Fruit fly (Drosophila melanogaster) whole organism, embryonic: ENCODE results near the gene wam.

Experiments used
- Abd-B ChIP-seq: fragments of 200-800 bp; sonication (Bioruptor generic); optimal IDR thresholded peaks from 2 replicates; lab custom pipeline; 2018; ENCODE audit warnings: missing biosample characterization, mild to moderate bottlenecking, missing genetic modification characterization, moderate library complexity
- B-H1 ChIP-seq: fragments of 200-800 bp; sonication (Bioruptor generic); IDR thresholded peaks from 3 replicates; pipeline ENCODE4 v1.3.6; 2022; ENCODE audit warnings: missing biosample characterization, missing genetic modification characterization
- Bteb2 ChIP-seq: fragments of 200-800 bp; sonication (Bioruptor generic); optimal IDR thresholded peaks from 2 replicates; lab custom pipeline; 2016; ENCODE audit warnings: missing biosample characterization, missing genetic modification characterization
- CG10654 ChIP-seq: fragments of 200-800 bp; sonication (Bioruptor generic); optimal IDR thresholded peaks from 2 replicates; lab custom pipeline; 2016; ENCODE audit warnings: missing biosample characterization, missing genetic modification characterization
- CG11247 ChIP-seq: fragments of 200-800 bp; sonication (Bioruptor generic); IDR thresholded peaks from 2 replicates; pipeline ENCODE4 v1.3.6; 2022; ENCODE audit warnings: missing biosample characterization, missing genetic modification characterization
- CG12659 ChIP-seq: fragments of 200-800 bp; sonication (Bioruptor generic); optimal IDR thresholded peaks from 3 replicates; lab custom pipeline; 2017; ENCODE audit warnings: mild to moderate bottlenecking, missing biosample characterization, missing genetic modification reagents, missing genetic modification characterization
- CG15479 ChIP-seq: fragments of 200-800 bp; sonication (Bioruptor generic); optimal IDR thresholded peaks from 3 replicates; lab custom pipeline; 2019; ENCODE audit warnings: missing biosample characterization, mild to moderate bottlenecking, missing genetic modification characterization, moderate library complexity
- CG15696 ChIP-seq: fragments of 200-800 bp; sonication (Bioruptor generic); optimal IDR thresholded peaks from 2 replicates; lab custom pipeline; 2019; ENCODE audit warnings: missing biosample characterization, mild to moderate bottlenecking, missing genetic modification characterization, moderate library complexity
- CG1602 ChIP-seq: fragments of 200-800 bp; sonication (Bioruptor generic); optimal IDR thresholded peaks from 3 replicates; lab custom pipeline; 2016; ENCODE audit warnings: missing biosample characterization, missing genetic modification characterization
- CG16863 ChIP-seq: fragments of 200-800 bp; sonication (Bioruptor generic); optimal IDR thresholded peaks from 3 replicates; lab custom pipeline; 2016; ENCODE audit warnings: missing biosample characterization, missing genetic modification characterization
- CG2129 ChIP-seq: fragments of 200-800 bp; sonication (Bioruptor generic); IDR thresholded peaks from 2 replicates; pipeline ENCODE4 v1.3.6; 2022; ENCODE audit warnings: missing biosample characterization, missing genetic modification characterization; ENCODE audit not compliant: partially characterized antibody
- CG2712 ChIP-seq: fragments of 200-800 bp; optimal IDR thresholded peaks from 3 replicates; lab custom pipeline; 2019; ENCODE audit warnings: missing biosample characterization, mild to moderate bottlenecking, missing genetic modification characterization, moderate library complexity
- CG31365 ChIP-seq: fragments of 200-800 bp; sonication (Bioruptor generic); optimal IDR thresholded peaks from 2 replicates; lab custom pipeline; 2018; ENCODE audit warnings: missing biosample characterization, mild to moderate bottlenecking, missing genetic modification characterization
- CG4328 ChIP-seq: fragments of 200-800 bp; sonication (Bioruptor generic); optimal IDR thresholded peaks from 3 replicates; lab custom pipeline; 2017; ENCODE audit warnings: missing biosample characterization, missing genetic modification reagents, missing genetic modification characterization
- CG4404 ChIP-seq: fragments of 200-800 bp; sonication (Bioruptor generic); IDR thresholded peaks from 2 replicates; pipeline ENCODE4 v1.3.6; 2022; ENCODE audit warnings: missing biosample characterization, missing genetic modification characterization
- CG6689 ChIP-seq: fragments of 200-800 bp; sonication (Bioruptor generic); IDR thresholded peaks from 2 replicates; pipeline ENCODE4 v1.3.6; 2022; ENCODE audit warnings: missing biosample characterization, missing genetic modification characterization
- CG8281 ChIP-seq: fragments of 200-800 bp; sonication (Bioruptor generic); optimal IDR thresholded peaks from 2 replicates; lab custom pipeline; 2018; ENCODE audit warnings: missing biosample characterization, mild to moderate bottlenecking, missing genetic modification characterization, moderate library complexity
- CG8478 ChIP-seq: fragments of >200 bp; optimal IDR thresholded peaks from 2 replicates; lab custom pipeline; 2018
- CG9609 ChIP-seq: fragments of 200-800 bp; sonication (Bioruptor generic); optimal IDR thresholded peaks from 3 replicates; lab custom pipeline; 2016; ENCODE audit warnings: missing biosample characterization, missing genetic modification characterization
- CG9727 ChIP-seq: fragments of 200-800 bp; sonication (Bioruptor generic); optimal IDR thresholded peaks from 3 replicates; lab custom pipeline; 2017; ENCODE audit warnings: missing biosample characterization, mild to moderate bottlenecking, missing genetic modification characterization
- CHES-1-like ChIP-seq: fragments of 200-800 bp; sonication (Bioruptor generic); optimal IDR thresholded peaks from 2 replicates; lab custom pipeline; 2016; ENCODE audit warnings: missing biosample characterization, missing genetic modification characterization
- Dll ChIP-seq: fragments of 200-800 bp; sonication (Bioruptor generic); IDR thresholded peaks from 4 replicates; pipeline ENCODE4 v1.3.6; 2022; ENCODE audit warnings: missing biosample characterization, missing genetic modification characterization; ENCODE audit not compliant: partially characterized antibody
- HLH3B ChIP-seq: fragments of 200-800 bp; sonication (Bioruptor generic); IDR thresholded peaks from 2 replicates; pipeline ENCODE4 v1.3.6; 2022; ENCODE audit warnings: missing biosample characterization, missing genetic modification characterization
- HLH54F ChIP-seq: fragments of 200-800 bp; sonication (Bioruptor generic); optimal IDR thresholded peaks from 3 replicates; lab custom pipeline; 2016; ENCODE audit warnings: missing biosample characterization, missing genetic modification characterization
- HmgD ChIP-seq: fragments of 200-800 bp; sonication (Bioruptor generic); optimal IDR thresholded peaks from 3 replicates; lab custom pipeline; 2016; ENCODE audit warnings: missing biosample characterization, missing genetic modification characterization
- Hmr ChIP-seq: fragments of 200-800 bp; sonication (Bioruptor generic); optimal IDR thresholded peaks from 3 replicates; lab custom pipeline; 2017; ENCODE audit warnings: mild to moderate bottlenecking, missing biosample characterization, missing genetic modification reagents, missing genetic modification characterization
- Kr ChIP-seq: fragments of 200-800 bp; sonication (Bioruptor generic); optimal IDR thresholded peaks from 2 replicates; lab custom pipeline; 2017; ENCODE audit warnings: missing biosample characterization, mild to moderate bottlenecking, missing genetic modification characterization
- Lhr ChIP-seq: fragments of 200-800 bp; sonication (Bioruptor generic); optimal IDR thresholded peaks from 3 replicates; lab custom pipeline; 2017; ENCODE audit warnings: mild to moderate bottlenecking, missing biosample characterization, missing genetic modification reagents, missing genetic modification characterization
- Med ChIP-seq: fragments of 200-800 bp; sonication (Bioruptor generic); peaks from one replicate; lab custom pipeline; 2016; ENCODE audit warnings: missing biosample characterization, missing genetic modification characterization, mild to moderate bottlenecking, inconsistent platforms, moderate library complexity
- Nf-YA ChIP-seq: fragments of 200-800 bp; sonication (Bioruptor generic); IDR thresholded peaks from 2 replicates; pipeline ENCODE4 v1.3.6; 2022; ENCODE audit warnings: missing biosample characterization, missing genetic modification characterization
- NfI ChIP-seq: fragments of 200-800 bp; sonication (Bioruptor generic); optimal IDR thresholded peaks from 3 replicates; lab custom pipeline; 2018; ENCODE audit warnings: missing biosample characterization, mild to moderate bottlenecking, missing genetic modification characterization, moderate library complexity
- Rfx ChIP-seq: fragments of 200-800 bp; sonication (Bioruptor generic); IDR thresholded peaks from 2 replicates; pipeline ENCODE4 v1.3.6; 2022; ENCODE audit warnings: missing biosample characterization, missing genetic modification characterization
- Side ChIP-seq: fragments of 200-800 bp; sonication (Bioruptor generic); optimal IDR thresholded peaks from 2 replicates; lab custom pipeline; 2016; ENCODE audit warnings: missing biosample characterization, missing genetic modification characterization
- abd-A ChIP-seq: fragments of 200-800 bp; sonication (Bioruptor generic); optimal IDR thresholded peaks from 3 replicates; lab custom pipeline; 2019; ENCODE audit warnings: missing biosample characterization, mild to moderate bottlenecking, missing genetic modification characterization, moderate library complexity
- br ChIP-seq: fragments of >200 bp; optimal IDR thresholded peaks from 2 replicates; lab custom pipeline; 2017
- caup ChIP-seq: fragments of 200-800 bp; sonication (Bioruptor generic); optimal IDR thresholded peaks from 3 replicates; lab custom pipeline; 2017; ENCODE audit warnings: missing biosample characterization, mild to moderate bottlenecking, missing genetic modification characterization, moderate library complexity; ENCODE audit not compliant: severe bottlenecking
- crp ChIP-seq, 2 experiments: fragments of 200-800 bp; sonication (Bioruptor generic); optimal IDR thresholded peaks; 2 replicates in 1 of 2; 3 replicates in 1 of 2; lab custom pipeline; 2017; ENCODE audit warnings: missing biosample characterization in 2 of 2, missing genetic modification characterization in 2 of 2, mild to moderate bottlenecking in 1 of 2, moderate library complexity in 1 of 2
- disco-r ChIP-seq: fragments of 200-800 bp; sonication (Bioruptor generic); optimal IDR thresholded peaks from 2 replicates; lab custom pipeline; 2016; ENCODE audit warnings: missing biosample characterization, missing genetic modification characterization
- ewg ChIP-seq: fragments of 200-800 bp; sonication (Bioruptor generic); optimal IDR thresholded peaks from 3 replicates; lab custom pipeline; 2017; ENCODE audit warnings: mild to moderate bottlenecking, missing biosample characterization, missing genetic modification reagents, missing genetic modification characterization
- exex ChIP-seq: fragments of 200-800 bp; sonication (Bioruptor generic); optimal IDR thresholded peaks from 4 replicates; lab custom pipeline; 2018; ENCODE audit warnings: missing biosample characterization, mild to moderate bottlenecking, missing genetic modification characterization, moderate library complexity
- kay ChIP-seq: fragments of 200-800 bp; sonication (Bioruptor generic); optimal IDR thresholded peaks from 2 replicates; lab custom pipeline; 2016; ENCODE audit warnings: missing biosample characterization, missing genetic modification characterization
- odd ChIP-seq: fragments of 200-800 bp; sonication (Bioruptor generic); optimal IDR thresholded peaks from 2 replicates; lab custom pipeline; 2017; ENCODE audit warnings: missing biosample characterization, mild to moderate bottlenecking, missing genetic modification characterization
- pnt ChIP-seq: fragments of 200-800 bp; sonication (Bioruptor generic); optimal IDR thresholded peaks from 3 replicates; lab custom pipeline; 2016; ENCODE audit warnings: missing biosample characterization, missing genetic modification characterization
- sc ChIP-seq, 3 experiments: fragments of >200 bp in 2 of 3; fragments of 200-800 bp in 1 of 3; sonication (Bioruptor generic) in 1 of 3; optimal IDR thresholded peaks; 2 replicates in 2 of 3; 3 replicates in 1 of 3; lab custom pipeline; 2017; ENCODE audit warnings: mild to moderate bottlenecking in 1 of 3, missing biosample characterization in 1 of 3, missing genetic modification characterization in 1 of 3, missing genetic modification reagents in 1 of 3
- sens-2 ChIP-seq: fragments of 200-800 bp; sonication (Bioruptor generic); IDR thresholded peaks from 2 replicates; pipeline ENCODE4 v1.3.6; 2022; ENCODE audit warnings: missing biosample characterization, missing genetic modification characterization
- sob ChIP-seq: fragments of 200-800 bp; sonication (Bioruptor generic); IDR thresholded peaks from 2 replicates; pipeline ENCODE4 v1.3.6; 2022; ENCODE audit warnings: missing biosample characterization, missing genetic modification characterization
- stc ChIP-seq: fragments of 200-800 bp; sonication (Bioruptor generic); IDR thresholded peaks from 2 replicates; pipeline ENCODE4 v1.3.6; 2022; ENCODE audit warnings: missing biosample characterization, missing genetic modification characterization
- tna ChIP-seq: fragments of 200-800 bp; sonication (Bioruptor generic); IDR thresholded peaks from 2 replicates; pipeline ENCODE4 v1.3.6; 2022; ENCODE audit warnings: missing biosample characterization, missing genetic modification characterization; ENCODE audit not compliant: partially characterized antibody
- unc-4 ChIP-seq: fragments of 200-800 bp; sonication (Bioruptor generic); IDR thresholded peaks from 2 replicates; pipeline ENCODE4 v1.3.6; 2022; ENCODE audit warnings: missing biosample characterization, missing genetic modification characterization; ENCODE audit not compliant: partially characterized antibody
- vvl ChIP-seq: fragments of 200-800 bp; sonication (Bioruptor generic); IDR thresholded peaks from 2 replicates; pipeline ENCODE4 v1.3.6; 2022; ENCODE audit warnings: missing biosample characterization, missing genetic modification characterization
- zen2 ChIP-seq: fragments of 200-800 bp; sonication (Bioruptor generic); IDR thresholded peaks from 3 replicates; pipeline ENCODE4 v1.3.6; 2022; ENCODE audit warnings: missing biosample characterization, missing genetic modification characterization; ENCODE audit not compliant: partially characterized antibody

The wam gene

DNA sequence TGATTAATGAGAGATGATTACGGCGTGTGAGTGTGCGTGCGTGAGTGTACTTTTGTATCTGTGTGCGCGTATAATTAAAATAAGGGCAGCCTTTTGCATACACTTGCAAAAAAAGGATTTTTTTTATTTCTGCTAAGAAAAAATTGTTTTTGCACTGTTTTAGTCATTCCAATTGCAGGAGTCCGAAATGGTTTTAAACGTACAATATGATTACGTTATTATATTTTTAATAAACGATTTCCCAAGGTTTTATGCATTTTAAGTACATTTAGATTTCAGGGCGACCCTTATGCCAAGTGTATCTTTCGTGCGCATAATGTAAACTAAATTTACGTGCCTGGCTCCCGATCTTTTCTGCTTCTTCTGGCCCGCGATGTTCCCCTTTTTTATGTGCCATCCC is 47.0 kb upstream of the wam start (continued):
- TF ChIP-seq CG4404 (GFP tag; lab: Robert Waterston, UW) (no peak; the same call in 1 of the 2 replicates), Hmr (peak; percentile 39), CG12659 (GFP tag; lab: Kevin White, UChicago) (peak; percentile 30), CG10654 (no peak), Kr (no peak), br (lab: Kevin White, UChicago) (no peak), vvl (peak; percentile 49), zen2 (GFP tag; lab: Robert Waterston, UW) (no peak), CG6689 (peak; percentile 32), sens-2 (GFP tag; lab: Robert Waterston, UW) (no peak), CG31365 (tag; lab: Kevin White, UChicago) (no peak), CG15696 (tag; lab: Kevin White, UChicago) (no peak), CG4328 (GFP tag; lab: Kevin White, UChicago) (no peak), ewg (no peak), Lhr (GFP tag; lab: Kevin White, UChicago) (no peak), kay (GFP tag; lab: Kevin White, UChicago) (peak; percentile 5), sob (GFP tag; lab: Robert Waterston, UW) (peak; percentile 37), CG1602 (no peak), odd (no peak), stc (peak; percentile 18; the same call in 1 of the 2 replicates), sc (optimal IDR thresholded peaks at IDR 0.05; lab: Kevin White, UChicago) (no peak), sc (GFP tag; optimal IDR thresholded peaks at IDR 0.05; lab: Kevin White, UChicago) (no peak), HLH54F (GFP tag; lab: Kevin White, UChicago) (peak; percentile 4), CG2129 (GFP tag; lab: Robert Waterston, UW) (no peak), B-H1 (GFP tag; lab: Robert Waterston, UW) (no peak), Side (GFP tag; lab: Kevin White, UChicago) (no peak), Nf-YA (GFP tag; lab: Robert Waterston, UW) (no peak), exex (tag; lab: Kevin White, UChicago) (peak; percentile 17), CG9727 (GFP tag; lab: Kevin White, UChicago) (no peak), HLH3B (GFP tag; lab: Robert Waterston, UW) (no peak), CG15479 (GFP tag; lab: Kevin White, UChicago) (no peak), unc-4 (GFP tag; lab: Robert Waterston, UW) (no peak), CG2712 (tag; lab: Kevin White, UChicago) (peak; percentile 46), CG9609 (no peak), CG11247 (GFP tag; lab: Robert Waterston, UW) (no peak), abd-A (tag; lab: Kevin White, UChicago) (no peak), CHES-1-like (no peak), pnt (no peak), tna (GFP tag; lab: Robert Waterston, UW) (no peak), NfI (GFP tag; lab: Kevin White, UChicago) (peak; percentile 42), caup (peak; percentile 37), disco-r (no peak), Rfx (GFP tag; lab: Robert Waterston, UW) (peak; percentile 70), crp (GFP tag; optimal IDR thresholded peaks at IDR 0.05; lab: Kevin White, UChicago) (no peak), HmgD (no peak), Dll (no peak), CG8478 (lab: Kevin White, UChicago) (no peak), Bteb2 (GFP tag; lab: Kevin White, UChicago) (peak; percentile 36), Abd-B (GFP tag; lab: Kevin White, UChicago) (peak; percentile 35), CG8281 (tag; lab: Kevin White, UChicago) (no peak), Med (GFP tag; lab: Kevin White, UChicago) (peak; percentile 78), CG16863 (no peak)
